Worm (Caenorhabditis elegans) whole organism, early embryonic: ENCODE measurements around the gene srx-43.

Experiments
- F13C5.2 ChIP-seq: sonication (generic microtip); optimal IDR thresholded peaks from 2 replicates; lab custom pipeline; 2017; ENCODE audit warnings: mild to moderate bottlenecking, missing genetic modification characterization, inconsistent platforms, missing compliant biosample characterization
- aly-1 ChIP-seq: sonication (generic microtip); optimal IDR thresholded peaks from 2 replicates; lab custom pipeline; 2016; ENCODE audit warnings: missing genetic modification characterization, missing compliant biosample characterization
- ama-1 ChIP-seq: fragments of 150-350 bp; optimal IDR thresholded peaks from 2 replicates; lab custom pipeline; 2014
- ets-7 ChIP-seq: sonication (generic microtip); optimal IDR thresholded peaks from 2 replicates; lab custom pipeline; 2016; ENCODE audit warnings: missing genotype, missing genetic modification characterization, missing compliant biosample characterization
- flt-1 ChIP-seq: fragments of 200-800 bp; sonication (Bioruptor generic); IDR thresholded peaks from 2 replicates; pipeline ENCODE4 v1.3.6; 2022; ENCODE audit warnings: missing genetic modification characterization, missing compliant biosample characterization
- hmbx-1 ChIP-seq: sonication (generic microtip); optimal IDR thresholded peaks from 2 replicates; lab custom pipeline; 2016; ENCODE audit warnings: mild to moderate bottlenecking, missing genetic modification characterization, missing compliant biosample characterization
- hmg-4 ChIP-seq: fragments of 200-800 bp; sonication (Bioruptor generic); optimal IDR thresholded peaks from 2 replicates; lab custom pipeline; 2018; ENCODE audit warnings: mild to moderate bottlenecking, missing genetic modification characterization, missing compliant biosample characterization
- hnd-1 ChIP-seq: sonication (generic microtip); optimal IDR thresholded peaks from 2 replicates; lab custom pipeline; 2016; ENCODE audit warnings: missing genetic modification characterization, missing compliant biosample characterization
- sea-1 ChIP-seq: fragments of 200-800 bp; sonication (Bioruptor generic); conservative IDR thresholded peaks from 2 replicates; pipeline ENCODE4 v1.3.6; 2022; ENCODE audit warnings: missing genetic modification characterization, missing compliant biosample characterization
- tbx-37 ChIP-seq: fragments of 200-800 bp; sonication (Bioruptor generic); conservative IDR thresholded peaks from 2 replicates; pipeline ENCODE4 v1.3.6; 2022; ENCODE audit warnings: missing genetic modification reagents, missing genetic modification characterization, missing compliant biosample characterization
- tra-4 ChIP-seq: sonication (generic microtip); optimal IDR thresholded peaks from 2 replicates; lab custom pipeline; 2017; ENCODE audit warnings: missing genetic modification characterization, missing compliant biosample characterization

DNA sequence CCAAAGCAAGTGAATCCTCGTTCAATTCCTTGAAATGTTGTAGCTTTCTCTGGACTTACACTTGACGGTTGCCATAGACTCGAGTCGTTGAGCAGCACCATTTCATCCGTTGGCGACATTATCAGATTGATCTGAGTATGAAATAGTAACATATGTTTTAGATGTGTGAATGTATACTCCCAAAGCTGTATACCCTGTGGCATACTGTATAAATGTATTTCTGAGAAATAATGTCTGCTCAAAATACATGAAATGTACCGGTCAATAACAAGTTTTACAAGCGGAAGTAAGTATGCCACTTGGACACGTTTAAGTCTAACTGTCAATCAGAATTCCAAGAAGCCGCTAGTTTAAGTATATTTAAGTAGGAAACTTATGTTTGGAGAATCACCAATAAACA is 8.2 kb upstream of the srx-43 start, which contains the start of gene str-233:
- TF ChIP-seq tra-4 = no peak
- no peak for TF ChIP-seq hmg-4 (GFP tag; lab: Kevin White, UChicago)
- TF ChIP-seq flt-1 (GFP tag; lab: Robert Waterston, UW) = no peak
- no peak for TF ChIP-seq hmbx-1 (tag; lab: Kevin White, UChicago)
- no peak for TF ChIP-seq sea-1 (GFP tag; lab: Robert Waterston, UW)
- TF ChIP-seq ama-1 (lab: Kevin White, UChicago) = no peak
- TF ChIP-seq hnd-1 (tag; lab: Kevin White, UChicago) = no peak
- no peak for TF ChIP-seq F13C5.2 (tag; lab: Kevin White, UChicago)
- no peak for TF ChIP-seq aly-1 (tag; lab: Kevin White, UChicago)
- TF ChIP-seq ets-7 (tag; lab: Kevin White, UChicago) = no peak
- no peak for TF ChIP-seq tbx-37 (GFP tag; lab: Robert Waterston, UW)
